Worm (Caenorhabditis elegans) whole organism, L3 larva: ENCODE results near the gene pat-6.
A peak's percentile ranks its signal among the peaks of the same experiment; 100 is the strongest.

Experiments
- R02D3.7 ChIP-seq: fragments of 150-350 bp; optimal IDR thresholded peaks from 2 replicates; lab custom pipeline; 2014; ENCODE audit warnings: missing biosample characterization, missing genetic modification characterization
- ZK546.5 ChIP-seq: sonication (generic microtip); optimal IDR thresholded peaks from 2 replicates; lab custom pipeline; 2017; ENCODE audit warnings: missing biosample characterization, missing genetic modification characterization
- aly-2 ChIP-seq: fragments of 150-350 bp; optimal IDR thresholded peaks from 2 replicates; lab custom pipeline; 2014; ENCODE audit warnings: missing biosample characterization, missing genetic modification characterization
- ama-1 ChIP-seq: fragments of 150-350 bp; optimal IDR thresholded peaks from 2 replicates; lab custom pipeline; 2018
- ceh-16 ChIP-seq: sonication (generic microtip); optimal IDR thresholded peaks from 2 replicates; lab custom pipeline; 2017; ENCODE audit warnings: missing biosample characterization, missing genetic modification characterization
- ceh-28 ChIP-seq: fragments of 150-350 bp; optimal IDR thresholded peaks from 2 replicates; lab custom pipeline; 2014; ENCODE audit warnings: missing biosample characterization, missing genetic modification reagents, missing genetic modification characterization
- ceh-82 ChIP-seq: fragments of 150-350 bp; optimal IDR thresholded peaks from 2 replicates; lab custom pipeline; 2014; ENCODE audit warnings: missing biosample characterization, missing genetic modification characterization
- ceh-9 ChIP-seq: sonication (generic microtip); optimal IDR thresholded peaks from 2 replicates; lab custom pipeline; 2018; ENCODE audit warnings: missing biosample characterization, missing genetic modification characterization
- egl-5 ChIP-seq: fragments of 150-350 bp; optimal IDR thresholded peaks from 2 replicates; lab custom pipeline; 2017; ENCODE audit warnings: missing biosample characterization, missing genetic modification reagents, missing genetic modification characterization, inconsistent platforms
- elt-2 ChIP-seq: sonication (generic microtip); optimal IDR thresholded peaks from 2 replicates; lab custom pipeline; 2016; ENCODE audit warnings: missing genetic modification reagents, mild to moderate bottlenecking, missing genetic modification characterization, missing compliant biosample characterization
- elt-3 ChIP-seq, 3 experiments: fragments of 150-350 bp in 1 of 3; sonication (generic microtip) in 2 of 3; optimal IDR thresholded peaks; 2 replicates in 2 of 3; 4 replicates in 1 of 3; lab custom pipeline; 2014 to 2017; ENCODE audit warnings: missing biosample characterization in 3 of 3, missing genetic modification characterization in 3 of 3
- eor-1 ChIP-seq, 2 experiments: fragments of 150-350 bp; optimal IDR thresholded peaks; 2 replicates each; lab custom pipeline; 2014 to 2018; ENCODE audit warnings: missing biosample characterization in 2 of 2, missing genetic modification characterization in 2 of 2
- fkh-10 ChIP-seq: sonication (generic microtip); optimal IDR thresholded peaks from 2 replicates; lab custom pipeline; 2017; ENCODE audit warnings: missing biosample characterization, missing genetic modification reagents, missing genetic modification characterization
- fkh-2 ChIP-seq: fragments of 150-350 bp; optimal IDR thresholded peaks from 2 replicates; lab custom pipeline; 2014; ENCODE audit warnings: missing biosample characterization, missing genetic modification reagents, missing genetic modification characterization
- fos-1 ChIP-seq: fragments of 150-350 bp; optimal IDR thresholded peaks from 2 replicates; lab custom pipeline; 2014; ENCODE audit warnings: missing biosample characterization, missing genetic modification characterization
- hmg-11 ChIP-seq: sonication (generic microtip); optimal IDR thresholded peaks from 2 replicates; lab custom pipeline; 2016; ENCODE audit warnings: missing genetic modification characterization, missing compliant biosample characterization
- jun-1 ChIP-seq: fragments of 150-350 bp; optimal IDR thresholded peaks from 2 replicates; lab custom pipeline; 2014; ENCODE audit warnings: missing biosample characterization, missing genetic modification reagents, missing genetic modification characterization
- lin-15B ChIP-seq: fragments of 150-350 bp; optimal IDR thresholded peaks from 2 replicates; lab custom pipeline; 2014; ENCODE audit warnings: missing biosample characterization, missing genetic modification characterization
- lin-39 ChIP-seq: fragments of 150-350 bp; optimal IDR thresholded peaks from 2 replicates; lab custom pipeline; 2018; ENCODE audit warnings: missing biosample characterization, missing genetic modification reagents, missing genetic modification characterization
- lsy-12 ChIP-seq: sonication (generic microtip); optimal IDR thresholded peaks from 2 replicates; lab custom pipeline; 2016; ENCODE audit warnings: mild to moderate bottlenecking, missing genetic modification characterization, missing compliant biosample characterization
- nfya-1 ChIP-seq: sonication (generic microtip); optimal IDR thresholded peaks from 2 replicates; lab custom pipeline; 2017; ENCODE audit warnings: missing genetic modification characterization, mild to moderate bottlenecking, missing compliant biosample characterization, antibody characterized with exemption, moderate library complexity; ENCODE audit not compliant: insufficient read depth
- nhr-11 ChIP-seq: fragments of 150-350 bp; optimal IDR thresholded peaks from 2 replicates; lab custom pipeline; 2014; ENCODE audit warnings: missing biosample characterization, missing genetic modification characterization
- nhr-12 ChIP-seq: fragments of 150-350 bp; optimal IDR thresholded peaks from 2 replicates; lab custom pipeline; 2014; ENCODE audit warnings: missing biosample characterization, missing genetic modification characterization
- nhr-23 ChIP-seq: fragments of 150-350 bp; optimal IDR thresholded peaks from 2 replicates; lab custom pipeline; 2014; ENCODE audit warnings: missing biosample characterization, missing genetic modification reagents, missing genetic modification characterization
- nhr-237 ChIP-seq: fragments of 150-350 bp; optimal IDR thresholded peaks from 2 replicates; lab custom pipeline; 2014; ENCODE audit warnings: missing biosample characterization, missing genetic modification characterization
- nhr-25 ChIP-seq: sonication (generic microtip); optimal IDR thresholded peaks from 2 replicates; lab custom pipeline; 2017; ENCODE audit warnings: missing biosample characterization, missing genetic modification characterization
- nhr-28 ChIP-seq: fragments of 150-350 bp; optimal IDR thresholded peaks from 2 replicates; lab custom pipeline; 2014; ENCODE audit warnings: missing biosample characterization, missing genetic modification characterization
- nhr-43 ChIP-seq: sonication (generic microtip); optimal IDR thresholded peaks from 2 replicates; lab custom pipeline; 2016; ENCODE audit warnings: mild to moderate bottlenecking, missing genetic modification characterization, missing compliant biosample characterization; ENCODE audit not compliant: poor library complexity, severe bottlenecking
- nhr-67 ChIP-seq: fragments of 150-350 bp; optimal IDR thresholded peaks from 2 replicates; lab custom pipeline; 2014; ENCODE audit warnings: missing biosample characterization, missing genetic modification characterization
- nhr-76 ChIP-seq: fragments of 150-350 bp; sonication (generic microtip); optimal IDR thresholded peaks from 5 replicates; lab custom pipeline; 2014; ENCODE audit warnings: missing biosample characterization, missing genetic modification characterization
- nhr-77 ChIP-seq: fragments of 150-350 bp; optimal IDR thresholded peaks from 2 replicates; lab custom pipeline; 2014; ENCODE audit warnings: missing biosample characterization, missing genetic modification characterization
- pha-4 ChIP-seq: fragments of 150-350 bp; optimal IDR thresholded peaks from 2 replicates; lab custom pipeline; 2014; ENCODE audit warnings: missing biosample characterization, missing genetic modification reagents, missing genetic modification characterization
- pqm-1 ChIP-seq: fragments of 150-350 bp; optimal IDR thresholded peaks from 2 replicates; lab custom pipeline; 2017; ENCODE audit warnings: missing biosample characterization, missing genetic modification characterization, inconsistent platforms
- sea-2 ChIP-seq: fragments of 150-350 bp; sonication (generic microtip); optimal IDR thresholded peaks from 4 replicates; lab custom pipeline; 2014; ENCODE audit warnings: missing biosample characterization, missing genetic modification reagents, missing genetic modification characterization
- skn-1 ChIP-seq: fragments of 150-350 bp; optimal IDR thresholded peaks from 2 replicates; lab custom pipeline; 2014; ENCODE audit warnings: missing biosample characterization, missing genetic modification characterization
- snpc-4 ChIP-seq: fragments of 150-350 bp; optimal IDR thresholded peaks from 2 replicates; lab custom pipeline; 2014; ENCODE audit warnings: missing biosample characterization, missing genetic modification characterization
- tbx-2 ChIP-seq: sonication (generic microtip); optimal IDR thresholded peaks from 2 replicates; lab custom pipeline; 2016; ENCODE audit warnings: mild to moderate bottlenecking, missing genetic modification characterization, missing compliant biosample characterization
- zag-1 ChIP-seq: fragments of 150-350 bp; optimal IDR thresholded peaks from 2 replicates; lab custom pipeline; 2014; ENCODE audit warnings: missing biosample characterization, missing genetic modification characterization
- ztf-11 ChIP-seq: fragments of 150-350 bp; optimal IDR thresholded peaks from 2 replicates; lab custom pipeline; 2014; ENCODE audit warnings: missing biosample characterization, missing genetic modification characterization
- ztf-4 ChIP-seq: fragments of 150-350 bp; optimal IDR thresholded peaks from 2 replicates; lab custom pipeline; 2014; ENCODE audit warnings: missing biosample characterization, missing genetic modification characterization

pat-6 gene

DNA sequence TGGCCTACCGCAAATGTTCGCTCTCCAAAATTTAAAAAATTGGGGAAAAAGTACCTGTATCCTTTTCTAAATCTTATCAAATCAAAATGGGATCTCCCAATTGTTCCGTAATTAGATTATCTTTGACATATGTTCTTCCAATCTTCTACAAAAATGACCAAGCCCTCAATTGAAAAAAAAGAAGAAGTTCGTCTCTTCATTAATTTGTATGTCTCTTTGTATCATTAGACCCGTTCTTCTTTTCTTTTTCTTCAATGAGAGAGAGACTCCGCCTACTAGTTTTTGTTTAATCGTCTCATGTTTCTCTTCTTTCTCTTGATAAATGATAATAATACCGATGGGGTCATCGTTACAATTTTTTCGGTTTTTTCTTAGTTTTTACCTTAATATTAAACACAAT lies 39.2 kb upstream of the pat-6 start:
- peak; percentile 27 for TF ChIP-seq nhr-23
- TF ChIP-seq ceh-28 (tag; lab: Kevin White, UChicago): no peak
- no peak for TF ChIP-seq nhr-67 (tag; lab: Kevin White, UChicago)
- peak; percentile 25 for TF ChIP-seq nhr-43 (tag; lab: Kevin White, UChicago)

ce11 chrIV:302743-303142 lies 38.7 kb upstream of the pat-6 start:
- TF ChIP-seq nfya-1 (tag; lab: Kevin White, UChicago): no peak
- TF ChIP-seq ceh-28 (tag; lab: Kevin White, UChicago): no peak
- peak; percentile 44 for TF ChIP-seq nhr-43 (tag; lab: Kevin White, UChicago)
- no peak for TF ChIP-seq nhr-77 (tag; lab: Kevin White, UChicago)
- no peak for TF ChIP-seq tbx-2 (tag; lab: Kevin White, UChicago)
- TF ChIP-seq aly-2 (tag; lab: Kevin White, UChicago): no peak
- no peak for TF ChIP-seq ztf-4 (tag; lab: Kevin White, UChicago)
- no peak for TF ChIP-seq nhr-11 (tag; lab: Kevin White, UChicago)
- TF ChIP-seq eor-1 (tag; optimal IDR thresholded peaks at IDR 0.05; lab: Kevin White, UChicago): no peak
- TF ChIP-seq nhr-12 (tag; lab: Kevin White, UChicago): no peak
- no peak for TF ChIP-seq ama-1 (lab: Kevin White, UChicago)
- no peak for TF ChIP-seq lsy-12
- TF ChIP-seq R02D3.7 (tag; lab: Kevin White, UChicago): no peak
- peak; percentile 21 for TF ChIP-seq nhr-23
- TF ChIP-seq lin-15B (tag; lab: Kevin White, UChicago): no peak
- TF ChIP-seq zag-1 (tag; lab: Kevin White, UChicago): no peak
- TF ChIP-seq ztf-11: no peak
- TF ChIP-seq nhr-25 (tag; lab: Kevin White, UChicago): peak; percentile 6
- TF ChIP-seq nhr-237 (tag; lab: Kevin White, UChicago): no peak
- TF ChIP-seq elt-3 (tag; optimal IDR thresholded peaks at IDR 0.05; lab: Kevin White, UChicago): peak in 2 of 3 experiments; percentile 5 to 12
- TF ChIP-seq ZK546.5 (tag; lab: Kevin White, UChicago): no peak
- TF ChIP-seq, all 47 proteins: peak for 4

DNA sequence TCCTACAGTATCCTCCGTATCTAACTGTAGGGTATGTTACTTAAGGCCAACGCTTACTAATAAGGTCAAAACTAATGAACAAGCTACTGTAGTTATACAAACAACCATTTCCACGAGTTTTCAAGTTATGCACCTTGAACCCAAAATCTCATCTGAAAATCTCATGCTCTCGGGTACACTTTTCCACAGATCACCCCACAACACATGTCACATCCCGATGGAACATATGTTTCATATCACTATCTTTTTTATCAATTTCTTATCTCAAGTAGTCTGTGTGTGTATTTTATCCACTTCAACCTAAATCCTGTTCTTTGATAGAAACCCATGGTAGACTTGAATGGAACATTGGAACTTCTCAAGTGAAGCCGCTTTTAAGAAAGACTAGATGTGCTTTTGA lies 36.3 kb upstream of the pat-6 start:
- no peak for TF ChIP-seq ZK546.5 (tag; lab: Kevin White, UChicago)
- no peak for TF ChIP-seq snpc-4 (tag; lab: Kevin White, UChicago)
- no peak for TF ChIP-seq R02D3.7 (tag; lab: Kevin White, UChicago)
- no peak for TF ChIP-seq aly-2 (tag; lab: Kevin White, UChicago)
- no peak for TF ChIP-seq nhr-237 (tag; lab: Kevin White, UChicago)
- no peak for TF ChIP-seq fos-1 (tag; lab: Kevin White, UChicago)
- no peak for TF ChIP-seq fkh-2

- TF ChIP-seq fos-1 (tag; lab: Kevin White, UChicago) (no peak), nhr-12 (tag; lab: Kevin White, UChicago) (no peak)
These were observed 35.2 kb upstream of the pat-6 start for ce11 chrIV:299190-299589.

- TF ChIP-seq nhr-67 (tag; lab: Kevin White, UChicago): no peak
- no peak for TF ChIP-seq lin-15B (tag; lab: Kevin White, UChicago)
- no peak for TF ChIP-seq fkh-10
- no peak for TF ChIP-seq hmg-11
- TF ChIP-seq nfya-1 (tag; lab: Kevin White, UChicago): no peak
- no peak for TF ChIP-seq eor-1 (tag; optimal IDR thresholded peaks at IDR 0.05; lab: Kevin White, UChicago)
- no peak for TF ChIP-seq ztf-4 (tag; lab: Kevin White, UChicago)
- TF ChIP-seq pha-4 (tag; lab: Kevin White, UChicago): no peak
- TF ChIP-seq pqm-1 (tag; lab: Kevin White, UChicago): no peak
- no peak for TF ChIP-seq ceh-16 (tag; lab: Kevin White, UChicago)
These were observed 34.2 kb upstream of the pat-6 start, which contains the start of gene pnp-1 for ce11 chrIV:298204-298603. pnp-1 (minus strand) TSS chrIV:298304.

DNA sequence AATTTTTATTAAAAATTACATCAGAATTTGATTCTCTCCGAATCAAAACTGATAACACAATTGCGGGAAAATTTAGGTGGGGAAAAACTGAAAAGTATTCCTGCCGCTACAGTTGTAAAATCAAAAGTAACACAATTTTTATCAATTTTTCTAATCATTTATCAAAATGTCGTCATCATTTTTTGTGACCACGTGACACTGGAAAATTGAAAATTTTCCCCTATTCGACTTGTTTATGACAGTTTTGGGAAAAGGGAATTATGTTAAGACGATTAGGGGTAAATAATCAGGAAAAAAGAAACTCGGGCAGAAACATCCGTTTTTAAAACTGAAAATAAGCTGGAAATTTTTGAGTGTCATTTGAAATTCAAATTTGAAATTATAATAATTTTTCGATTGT lies 32.8 kb upstream of the pat-6 start:
- TF ChIP-seq ama-1 (lab: Kevin White, UChicago): no peak
- no peak for TF ChIP-seq nhr-76 (tag; lab: Kevin White, UChicago)
- no peak for TF ChIP-seq sea-2 (GFP tag; lab: Kevin White, UChicago)
- TF ChIP-seq tbx-2 (tag; lab: Kevin White, UChicago): no peak
- TF ChIP-seq nhr-25 (tag; lab: Kevin White, UChicago): no peak
- TF ChIP-seq jun-1: peak; percentile 67
- no peak for TF ChIP-seq lin-39 (tag; lab: Kevin White, UChicago)
- TF ChIP-seq elt-2: peak; percentile 95
- no peak for TF ChIP-seq nhr-237 (tag; lab: Kevin White, UChicago)
- TF ChIP-seq egl-5 (tag; lab: Kevin White, UChicago): no peak
- TF ChIP-seq pha-4 (tag; lab: Kevin White, UChicago): peak; percentile 21
- no peak for TF ChIP-seq ceh-82
- no peak for TF ChIP-seq fkh-2
- TF ChIP-seq skn-1 (tag; lab: Kevin White, UChicago): peak; percentile 47
- TF ChIP-seq nhr-11 (tag; lab: Kevin White, UChicago): no peak
- TF ChIP-seq ceh-9: no peak
- TF ChIP-seq lin-15B (tag; lab: Kevin White, UChicago): no peak
- TF ChIP-seq nhr-77 (tag; lab: Kevin White, UChicago): no peak
- no peak for TF ChIP-seq nhr-28 (tag; lab: Kevin White, UChicago)
- no peak for TF ChIP-seq aly-2 (tag; lab: Kevin White, UChicago)
- no peak for TF ChIP-seq ceh-16 (tag; lab: Kevin White, UChicago)
- TF ChIP-seq nhr-23: no peak
- TF ChIP-seq nhr-67 (tag; lab: Kevin White, UChicago): no peak
- no peak for TF ChIP-seq ztf-4 (tag; lab: Kevin White, UChicago)
